Worm (Caenorhabditis elegans) whole organism, L3 larva: ENCODE results near the gene K01B6.3.

Source experiments
- R02D3.7 ChIP-seq: fragments of 150-350 bp; optimal IDR thresholded peaks from 2 replicates; lab custom pipeline; 2014; ENCODE audit warnings: missing biosample characterization, missing genetic modification characterization
- ZK546.5 ChIP-seq: sonication (generic microtip); optimal IDR thresholded peaks from 2 replicates; lab custom pipeline; 2017; ENCODE audit warnings: missing biosample characterization, missing genetic modification characterization
- ceh-16 ChIP-seq: sonication (generic microtip); optimal IDR thresholded peaks from 2 replicates; lab custom pipeline; 2017; ENCODE audit warnings: missing biosample characterization, missing genetic modification characterization
- ceh-9 ChIP-seq: sonication (generic microtip); optimal IDR thresholded peaks from 2 replicates; lab custom pipeline; 2018; ENCODE audit warnings: missing biosample characterization, missing genetic modification characterization
- daf-12 ChIP-seq: fragments of 150-350 bp; optimal IDR thresholded peaks from 2 replicates; lab custom pipeline; 2014; ENCODE audit warnings: missing biosample characterization, missing genetic modification reagents, missing genetic modification characterization
- egl-27 ChIP-seq: sonication (generic microtip); optimal IDR thresholded peaks from 4 replicates; lab custom pipeline; 2017; ENCODE audit warnings: missing biosample characterization, missing genetic modification reagents, missing genetic modification characterization
- egl-5 ChIP-seq: fragments of 150-350 bp; optimal IDR thresholded peaks from 2 replicates; lab custom pipeline; 2017; ENCODE audit warnings: missing biosample characterization, missing genetic modification reagents, missing genetic modification characterization, inconsistent platforms
- elt-1 ChIP-seq: fragments of 150-350 bp; optimal IDR thresholded peaks from 2 replicates; lab custom pipeline; 2014; ENCODE audit warnings: missing biosample characterization, missing genetic modification characterization
- elt-2 ChIP-seq: sonication (generic microtip); optimal IDR thresholded peaks from 2 replicates; lab custom pipeline; 2016; ENCODE audit warnings: missing genetic modification reagents, mild to moderate bottlenecking, missing genetic modification characterization, missing compliant biosample characterization
- elt-3 ChIP-seq, 3 experiments: fragments of 150-350 bp in 1 of 3; sonication (generic microtip) in 2 of 3; optimal IDR thresholded peaks; 2 replicates in 2 of 3; 4 replicates in 1 of 3; lab custom pipeline; 2014 to 2017; ENCODE audit warnings: missing biosample characterization in 3 of 3, missing genetic modification characterization in 3 of 3
- eor-1 ChIP-seq, 2 experiments: fragments of 150-350 bp; optimal IDR thresholded peaks; 2 replicates each; lab custom pipeline; 2014 to 2018; ENCODE audit warnings: missing biosample characterization in 2 of 2, missing genetic modification characterization in 2 of 2
- fkh-10 ChIP-seq: sonication (generic microtip); optimal IDR thresholded peaks from 2 replicates; lab custom pipeline; 2017; ENCODE audit warnings: missing biosample characterization, missing genetic modification reagents, missing genetic modification characterization
- fkh-2 ChIP-seq: fragments of 150-350 bp; optimal IDR thresholded peaks from 2 replicates; lab custom pipeline; 2014; ENCODE audit warnings: missing biosample characterization, missing genetic modification reagents, missing genetic modification characterization
- fos-1 ChIP-seq: fragments of 150-350 bp; optimal IDR thresholded peaks from 2 replicates; lab custom pipeline; 2014; ENCODE audit warnings: missing biosample characterization, missing genetic modification characterization
- hmg-11 ChIP-seq: sonication (generic microtip); optimal IDR thresholded peaks from 2 replicates; lab custom pipeline; 2016; ENCODE audit warnings: missing genetic modification characterization, missing compliant biosample characterization
- jun-1 ChIP-seq: fragments of 150-350 bp; optimal IDR thresholded peaks from 2 replicates; lab custom pipeline; 2014; ENCODE audit warnings: missing biosample characterization, missing genetic modification reagents, missing genetic modification characterization
- lin-15B ChIP-seq: fragments of 150-350 bp; optimal IDR thresholded peaks from 2 replicates; lab custom pipeline; 2014; ENCODE audit warnings: missing biosample characterization, missing genetic modification characterization
- lin-39 ChIP-seq: fragments of 150-350 bp; optimal IDR thresholded peaks from 2 replicates; lab custom pipeline; 2018; ENCODE audit warnings: missing biosample characterization, missing genetic modification reagents, missing genetic modification characterization
- lsy-12 ChIP-seq: sonication (generic microtip); optimal IDR thresholded peaks from 2 replicates; lab custom pipeline; 2016; ENCODE audit warnings: mild to moderate bottlenecking, missing genetic modification characterization, missing compliant biosample characterization
- mdl-1 ChIP-seq: fragments of 150-350 bp; optimal IDR thresholded peaks from 2 replicates; lab custom pipeline; 2014; ENCODE audit warnings: missing biosample characterization, missing genetic modification characterization
- mml-1 ChIP-seq: fragments of 150-350 bp; sonication (generic microtip); optimal IDR thresholded peaks from 3 replicates; lab custom pipeline; 2014; ENCODE audit warnings: missing biosample characterization, missing genetic modification characterization
- nfya-1 ChIP-seq: sonication (generic microtip); optimal IDR thresholded peaks from 2 replicates; lab custom pipeline; 2017; ENCODE audit warnings: missing genetic modification characterization, mild to moderate bottlenecking, missing compliant biosample characterization, antibody characterized with exemption, moderate library complexity; ENCODE audit not compliant: insufficient read depth
- nhr-11 ChIP-seq: fragments of 150-350 bp; optimal IDR thresholded peaks from 2 replicates; lab custom pipeline; 2014; ENCODE audit warnings: missing biosample characterization, missing genetic modification characterization
- nhr-23 ChIP-seq: fragments of 150-350 bp; optimal IDR thresholded peaks from 2 replicates; lab custom pipeline; 2014; ENCODE audit warnings: missing biosample characterization, missing genetic modification reagents, missing genetic modification characterization
- nhr-25 ChIP-seq: sonication (generic microtip); optimal IDR thresholded peaks from 2 replicates; lab custom pipeline; 2017; ENCODE audit warnings: missing biosample characterization, missing genetic modification characterization
- nhr-43 ChIP-seq: sonication (generic microtip); optimal IDR thresholded peaks from 2 replicates; lab custom pipeline; 2016; ENCODE audit warnings: mild to moderate bottlenecking, missing genetic modification characterization, missing compliant biosample characterization; ENCODE audit not compliant: poor library complexity, severe bottlenecking
- nhr-77 ChIP-seq: fragments of 150-350 bp; optimal IDR thresholded peaks from 2 replicates; lab custom pipeline; 2014; ENCODE audit warnings: missing biosample characterization, missing genetic modification characterization
- pha-4 ChIP-seq: fragments of 150-350 bp; optimal IDR thresholded peaks from 2 replicates; lab custom pipeline; 2014; ENCODE audit warnings: missing biosample characterization, missing genetic modification reagents, missing genetic modification characterization
- pqm-1 ChIP-seq: fragments of 150-350 bp; optimal IDR thresholded peaks from 2 replicates; lab custom pipeline; 2017; ENCODE audit warnings: missing biosample characterization, missing genetic modification characterization, inconsistent platforms
- sea-2 ChIP-seq: fragments of 150-350 bp; sonication (generic microtip); optimal IDR thresholded peaks from 4 replicates; lab custom pipeline; 2014; ENCODE audit warnings: missing biosample characterization, missing genetic modification reagents, missing genetic modification characterization
- snpc-4 ChIP-seq: fragments of 150-350 bp; optimal IDR thresholded peaks from 2 replicates; lab custom pipeline; 2014; ENCODE audit warnings: missing biosample characterization, missing genetic modification characterization
- unc-39 ChIP-seq: sonication (generic microtip); optimal IDR thresholded peaks from 4 replicates; lab custom pipeline; 2017; ENCODE audit warnings: missing biosample characterization, missing genetic modification characterization
- ztf-11 ChIP-seq: fragments of 150-350 bp; optimal IDR thresholded peaks from 2 replicates; lab custom pipeline; 2014; ENCODE audit warnings: missing biosample characterization, missing genetic modification characterization
- ztf-4 ChIP-seq: fragments of 150-350 bp; optimal IDR thresholded peaks from 2 replicates; lab custom pipeline; 2014; ENCODE audit warnings: missing biosample characterization, missing genetic modification characterization

Gene K01B6.3

ce11 chrIII:9269012-9269471, 31.0 kb upstream of the K01B6.3 start, which contains the start of gene clip-1:
Gene clip-1, minus strand, starts transcription at chrIII:9269062.
- TF ChIP-seq daf-12 (tag; lab: Kevin White, UChicago) (no peak), eor-1 (tag; optimal IDR thresholded peaks at IDR 0.05; lab: Kevin White, UChicago) (no peak), pha-4 (peak; percentile 36), nhr-43 (tag; lab: Kevin White, UChicago) (peak; percentile 23), nhr-25 (tag; lab: Kevin White, UChicago) (peak; percentile 53), nhr-23 (tag; lab: Kevin White, UChicago) (peak; percentile 24), mml-1 (tag; lab: Kevin White, UChicago) (no peak), lsy-12 (no peak), nfya-1 (peak; percentile 6), pqm-1 (tag; lab: Kevin White, UChicago) (no peak), fos-1 (tag; lab: Kevin White, UChicago) (no peak), fkh-10 (GFP tag; lab: Kevin White, UChicago) (no peak), ztf-4 (tag; lab: Kevin White, UChicago) (no peak), ztf-11 (tag; lab: Kevin White, UChicago) (no peak), ZK546.5 (tag; lab: Kevin White, UChicago) (no peak), mdl-1 (tag; lab: Kevin White, UChicago) (no peak), elt-2 (peak; percentile 15)

- peak; percentile 65 for TF ChIP-seq elt-2
- peak; percentile 88 for TF ChIP-seq elt-1 (tag; lab: Kevin White, UChicago)
- TF ChIP-seq snpc-4 (tag; lab: Kevin White, UChicago) = no peak
- no peak for TF ChIP-seq lin-15B
- no peak for TF ChIP-seq egl-5
- TF ChIP-seq eor-1 (tag; optimal IDR thresholded peaks at IDR 0.05; lab: Kevin White, UChicago) = no peak
- peak; percentile 13 for TF ChIP-seq nfya-1
- peak; percentile 23 for TF ChIP-seq pqm-1 (tag; lab: Kevin White, UChicago)
- no peak for TF ChIP-seq nhr-11
- TF ChIP-seq pha-4 = peak; percentile 11
Observed at ce11 chrIII:9270183-9270582, 29.8 kb upstream of the K01B6.3 start.

ce11 chrIII:9271389-9271918, 28.6 kb upstream of the K01B6.3 start:
- TF ChIP-seq jun-1 = no peak
- TF ChIP-seq nhr-11 = no peak
- TF ChIP-seq eor-1 (tag; optimal IDR thresholded peaks at IDR 0.05; lab: Kevin White, UChicago) = no peak
- TF ChIP-seq unc-39 (tag; lab: Kevin White, UChicago) = no peak
- no peak for TF ChIP-seq ceh-16 (tag; lab: Kevin White, UChicago)
- TF ChIP-seq ZK546.5 (tag; lab: Kevin White, UChicago) = no peak
- TF ChIP-seq nfya-1 = peak; percentile 15
- TF ChIP-seq R02D3.7 (tag; lab: Kevin White, UChicago) = no peak
- TF ChIP-seq lin-39 = peak; percentile 59
- TF ChIP-seq elt-2 = no peak
- TF ChIP-seq, all 47 proteins: peak for 2

ce11 chrIII:9272107-9272506, 27.9 kb upstream of the K01B6.3 start:
- TF ChIP-seq sea-2 (peak; percentile 10), egl-27 (tag; lab: Kevin White, UChicago) (no peak), hmg-11 (tag; lab: Kevin White, UChicago) (peak; percentile 42), lin-39 (peak; percentile 51), egl-5 (peak; percentile 54), nfya-1 (peak; percentile 53), ceh-9 (tag; lab: Kevin White, UChicago) (no peak)

- TF ChIP-seq eor-1 (tag; optimal IDR thresholded peaks at IDR 0.05; lab: Kevin White, UChicago) (no peak), ztf-11 (tag; lab: Kevin White, UChicago) (no peak), mdl-1 (tag; lab: Kevin White, UChicago) (no peak), mml-1 (tag; lab: Kevin White, UChicago) (no peak), nfya-1 (no peak), nhr-23 (tag; lab: Kevin White, UChicago) (peak; percentile 7), fkh-2 (tag; lab: Kevin White, UChicago) (no peak), fos-1 (tag; lab: Kevin White, UChicago) (no peak), nhr-77 (tag; lab: Kevin White, UChicago) (no peak), nhr-25 (tag; lab: Kevin White, UChicago) (peak; percentile 5), elt-3 (tag; optimal IDR thresholded peaks at IDR 0.05; lab: Kevin White, UChicago) (peak in 1 of 3 experiments; percentile 89)
Observed at ce11 chrIII:9277803-9278202, 22.2 kb upstream of the K01B6.3 start.
